Fruit fly (Drosophila melanogaster): ENCODE measurements around the gene robo3.
A peak's percentile ranks its signal among the peaks of the same experiment; 100 is the strongest.

Gene robo3

dm6 chr2L:1218993-1219392, 37.2 kb upstream of the robo3 start, which contains the start of gene CG42329:
CG42329 (plus strand) TSS chr2L:1219293.
- no peak for TF ChIP-seq Ets98B (GFP tag; IDR thresholded peaks at IDR 0.05)
- TF ChIP-seq Snoo (tag; optimal IDR thresholded peaks at IDR 0.05), result no peak
- no peak for TF ChIP-seq CG13204 (GFP tag; optimal IDR thresholded peaks at IDR 0.05)
- no peak for TF ChIP-seq CG17806 (tag; optimal IDR thresholded peaks at IDR 0.05)
- TF ChIP-seq fd96Ca (GFP tag; IDR thresholded peaks at IDR 0.05), result no peak
- TF ChIP-seq CG10348 (GFP tag; IDR thresholded peaks at IDR 0.05), result no peak
- no peak for TF ChIP-seq CG12605 (GFP tag; IDR thresholded peaks at IDR 0.05)
- TF ChIP-seq CG14655 (GFP tag; optimal IDR thresholded peaks at IDR 0.05), result no peak
- TF ChIP-seq EcR (GFP tag; optimal IDR thresholded peaks at IDR 0.05), result no peak
- TF ChIP-seq Pif1A (GFP tag; optimal IDR thresholded peaks at IDR 0.05), result no peak
- TF ChIP-seq CG34367 (tag; optimal IDR thresholded peaks at IDR 0.05), result no peak
- no peak for TF ChIP-seq CG9948 (tag; optimal IDR thresholded peaks at IDR 0.05)
- TF ChIP-seq CG4496 (GFP tag; IDR thresholded peaks at IDR 0.05), result no peak

- TF ChIP-seq fd96Ca (GFP tag; IDR thresholded peaks at IDR 0.05) (no peak), Pif1B (GFP tag; optimal IDR thresholded peaks at IDR 0.05) (no peak), CG8159 (tag; optimal IDR thresholded peaks at IDR 0.05) (no peak), CG17806 (tag; optimal IDR thresholded peaks at IDR 0.05) (no peak), CG32121 (GFP tag; IDR thresholded peaks at IDR 0.05) (no peak), CG8301 (tag; optimal IDR thresholded peaks at IDR 0.05) (no peak), Pif1A (GFP tag; optimal IDR thresholded peaks at IDR 0.05) (no peak), gl (tag; optimal IDR thresholded peaks at IDR 0.05) (no peak), Snoo (tag; optimal IDR thresholded peaks at IDR 0.05) (no peak), CG9948 (tag; optimal IDR thresholded peaks at IDR 0.05) (no peak), CG12605 (GFP tag; IDR thresholded peaks at IDR 0.05) (no peak), CG14655 (GFP tag; optimal IDR thresholded peaks at IDR 0.05) (no peak), CG13204 (GFP tag; optimal IDR thresholded peaks at IDR 0.05) (no peak), CG34367 (tag; optimal IDR thresholded peaks at IDR 0.05) (no peak), CG10348 (GFP tag; IDR thresholded peaks at IDR 0.05) (no peak), Ets98B (GFP tag; IDR thresholded peaks at IDR 0.05) (no peak), EcR (GFP tag; optimal IDR thresholded peaks at IDR 0.05) (no peak), D1 (tag; optimal IDR thresholded peaks at IDR 0.05) (no peak), CG4496 (GFP tag; IDR thresholded peaks at IDR 0.05) (no peak)
Observed at dm6 chr2L:1230691-1231090, 25.5 kb upstream of the robo3 start.

DNA sequence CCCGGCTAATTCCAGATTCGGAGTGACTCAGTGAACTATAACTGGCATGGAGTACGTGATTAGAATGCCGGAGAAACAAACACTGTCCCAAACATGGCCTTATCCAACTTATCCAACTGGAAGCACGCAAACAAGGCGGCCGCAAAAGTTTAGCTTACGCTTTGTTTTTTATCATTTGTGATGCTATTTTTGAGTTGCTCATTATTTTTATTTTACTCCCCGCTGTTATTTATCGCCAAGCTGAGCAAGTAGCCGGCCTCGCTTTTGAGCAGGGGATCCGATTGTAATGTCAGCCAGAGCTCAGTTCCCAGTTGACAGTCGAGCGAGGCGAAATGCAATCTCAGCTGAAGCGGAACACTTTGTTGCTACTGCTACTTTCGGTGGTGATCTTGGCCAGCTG, 16.5 kb upstream of the robo3 start, which contains the start of gene CG5397:
Gene CG5397 (plus strand): TSS at position 301 of the 400 bp plus-strand sequence.
- no peak for TF ChIP-seq D1 (tag; optimal IDR thresholded peaks at IDR 0.05)
- no peak for TF ChIP-seq CG15710 (tag; optimal IDR thresholded peaks at IDR 0.05)
- no peak for TF ChIP-seq Pif1B (GFP tag; optimal IDR thresholded peaks at IDR 0.05)
- TF ChIP-seq CG10348 (GFP tag; IDR thresholded peaks at IDR 0.05), result no peak
- TF ChIP-seq EcR (GFP tag; optimal IDR thresholded peaks at IDR 0.05), result no peak
- no peak for TF ChIP-seq CG14655 (GFP tag; optimal IDR thresholded peaks at IDR 0.05)
- TF ChIP-seq CG9948 (tag; optimal IDR thresholded peaks at IDR 0.05), result no peak
- no peak for TF ChIP-seq CG4496 (GFP tag; IDR thresholded peaks at IDR 0.05)
- no peak for TF ChIP-seq CG17806 (tag; optimal IDR thresholded peaks at IDR 0.05)
- TF ChIP-seq Snoo (tag; optimal IDR thresholded peaks at IDR 0.05), result no peak
- TF ChIP-seq Pif1A (GFP tag; optimal IDR thresholded peaks at IDR 0.05), result no peak
- TF ChIP-seq CG12605 (GFP tag; IDR thresholded peaks at IDR 0.05), result no peak
- no peak for TF ChIP-seq CG13204 (GFP tag; optimal IDR thresholded peaks at IDR 0.05)
- TF ChIP-seq CG8301 (tag; optimal IDR thresholded peaks at IDR 0.05), result no peak
- TF ChIP-seq rn (GFP tag; IDR thresholded peaks at IDR 0.05), result no peak
- no peak for TF ChIP-seq fd96Ca (GFP tag; IDR thresholded peaks at IDR 0.05)

- TF ChIP-seq CG10348 (GFP tag; IDR thresholded peaks at IDR 0.05) (no peak), Pif1A (GFP tag; optimal IDR thresholded peaks at IDR 0.05) (no peak), CG34367 (tag; optimal IDR thresholded peaks at IDR 0.05) (no peak), CG14655 (GFP tag; optimal IDR thresholded peaks at IDR 0.05) (no peak), CG8301 (tag; optimal IDR thresholded peaks at IDR 0.05) (no peak), Ets98B (GFP tag; IDR thresholded peaks at IDR 0.05) (no peak), CG13204 (GFP tag; optimal IDR thresholded peaks at IDR 0.05) (no peak), Pif1B (GFP tag; optimal IDR thresholded peaks at IDR 0.05) (no peak), D1 (tag; optimal IDR thresholded peaks at IDR 0.05) (no peak), EcR (GFP tag; optimal IDR thresholded peaks at IDR 0.05) (no peak), CG4496 (GFP tag; IDR thresholded peaks at IDR 0.05) (no peak), CG17806 (tag; optimal IDR thresholded peaks at IDR 0.05) (no peak), CG12605 (GFP tag; IDR thresholded peaks at IDR 0.05) (no peak), Snoo (tag; optimal IDR thresholded peaks at IDR 0.05) (no peak), fd96Ca (GFP tag; IDR thresholded peaks at IDR 0.05) (no peak), CG8159 (tag; optimal IDR thresholded peaks at IDR 0.05) (no peak), CG15710 (tag; optimal IDR thresholded peaks at IDR 0.05) (no peak), rn (GFP tag; IDR thresholded peaks at IDR 0.05) (no peak), CG9948 (tag; optimal IDR thresholded peaks at IDR 0.05) (no peak)
Observed at dm6 chr2L:1253235-1253634, 3.0 kb upstream of the robo3 start.

DNA sequence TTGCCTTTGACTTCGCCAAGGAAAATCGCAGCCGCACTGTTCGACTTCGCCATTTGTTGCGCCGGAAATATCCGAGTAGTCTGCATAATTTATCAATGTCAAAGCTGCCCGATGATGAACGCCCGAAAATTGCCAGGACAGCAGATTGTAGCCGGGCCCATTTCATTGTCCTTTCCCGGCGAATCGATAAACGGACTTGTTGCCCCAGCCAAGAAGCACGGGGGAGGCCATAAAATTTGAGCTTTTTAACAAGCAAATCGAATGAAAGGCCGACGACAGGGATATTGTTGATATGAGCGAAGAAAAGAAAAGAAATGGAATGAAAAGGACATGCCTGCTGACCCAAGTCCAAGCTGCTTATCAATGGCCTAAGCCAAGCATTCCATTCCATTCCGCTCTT, 6.5 kb downstream of the robo3 start:
- TF ChIP-seq Snoo (tag; optimal IDR thresholded peaks at IDR 0.05) (no peak), CG9948 (tag; optimal IDR thresholded peaks at IDR 0.05) (no peak), Pif1A (GFP tag; optimal IDR thresholded peaks at IDR 0.05) (no peak), CG17806 (tag; optimal IDR thresholded peaks at IDR 0.05) (no peak), CG32121 (GFP tag; IDR thresholded peaks at IDR 0.05) (no peak), CG13204 (GFP tag; optimal IDR thresholded peaks at IDR 0.05) (no peak), fd96Ca (GFP tag; IDR thresholded peaks at IDR 0.05) (no peak), CG10348 (GFP tag; IDR thresholded peaks at IDR 0.05) (no peak), CG34367 (tag; optimal IDR thresholded peaks at IDR 0.05) (no peak), CG8301 (tag; optimal IDR thresholded peaks at IDR 0.05) (no peak), rn (GFP tag; IDR thresholded peaks at IDR 0.05) (no peak), gl (tag; optimal IDR thresholded peaks at IDR 0.05) (no peak), CG14655 (GFP tag; optimal IDR thresholded peaks at IDR 0.05) (no peak), Ets98B (GFP tag; IDR thresholded peaks at IDR 0.05) (no peak)

DNA sequence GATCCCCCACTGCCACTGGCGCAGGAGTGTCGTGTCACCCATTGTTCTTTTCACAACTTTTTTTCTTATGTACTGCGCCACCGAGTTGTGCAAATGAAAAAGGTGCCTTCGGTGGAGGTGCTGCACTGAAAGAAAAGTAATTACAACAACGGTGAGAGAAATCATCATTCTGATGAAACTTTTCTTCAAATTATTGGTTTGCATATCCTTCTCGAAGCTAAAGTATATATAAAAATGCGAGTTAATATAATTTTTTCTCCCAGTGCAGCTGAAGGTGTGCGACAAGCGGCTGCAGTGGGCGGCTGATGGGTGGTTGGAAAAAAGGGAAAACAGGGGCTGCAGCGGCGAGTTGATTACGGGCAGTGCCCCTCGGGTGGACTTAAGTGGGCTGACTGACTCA, 56.1 kb downstream of the robo3 start:
- no peak for TF ChIP-seq CG32121 (GFP tag; IDR thresholded peaks at IDR 0.05)
- peak; percentile 29 for TF ChIP-seq CG14655 (GFP tag; optimal IDR thresholded peaks at IDR 0.05)
- peak; percentile 62 for TF ChIP-seq CG8159 (tag; optimal IDR thresholded peaks at IDR 0.05)
- no peak for TF ChIP-seq rn (GFP tag; IDR thresholded peaks at IDR 0.05)
- TF ChIP-seq CG10348 (GFP tag; IDR thresholded peaks at IDR 0.05), result no peak
- no peak; the same call in 2 of the 3 replicates for TF ChIP-seq fd96Ca (GFP tag; IDR thresholded peaks at IDR 0.05)
- TF ChIP-seq CG12605 (GFP tag; IDR thresholded peaks at IDR 0.05), result no peak
- peak; percentile 27 for TF ChIP-seq Pif1A (GFP tag; optimal IDR thresholded peaks at IDR 0.05)
- no peak for TF ChIP-seq gl (tag; optimal IDR thresholded peaks at IDR 0.05)
- peak; percentile 60; the same call in 1 of the 3 replicates for TF ChIP-seq CG4496 (GFP tag; IDR thresholded peaks at IDR 0.05)
- TF ChIP-seq D1 (tag; optimal IDR thresholded peaks at IDR 0.05), result no peak
- peak; percentile 61 for TF ChIP-seq CG15710 (tag; optimal IDR thresholded peaks at IDR 0.05)
- peak; percentile 32 for TF ChIP-seq Snoo (tag; optimal IDR thresholded peaks at IDR 0.05)
- peak; percentile 37 for TF ChIP-seq CG34367 (tag; optimal IDR thresholded peaks at IDR 0.05)
- peak; percentile 23; the same call in 1 of the 2 replicates for TF ChIP-seq Ets98B (GFP tag; IDR thresholded peaks at IDR 0.05)
- peak; percentile 3 for TF ChIP-seq Pif1B (GFP tag; optimal IDR thresholded peaks at IDR 0.05)
- no peak for TF ChIP-seq EcR (GFP tag; optimal IDR thresholded peaks at IDR 0.05)
- TF ChIP-seq CG17806 (tag; optimal IDR thresholded peaks at IDR 0.05), result peak; percentile 34
- peak; percentile 34 for TF ChIP-seq CG8301 (tag; optimal IDR thresholded peaks at IDR 0.05)
- peak; percentile 37 for TF ChIP-seq CG9948 (tag; optimal IDR thresholded peaks at IDR 0.05)
- no peak for TF ChIP-seq CG13204 (GFP tag; optimal IDR thresholded peaks at IDR 0.05)

Data from whole organism, pupa.